Fruit fly (Drosophila melanogaster) whole organism, embryonic: ENCODE measurements around the gene CG13476.

Experiments used
- Aef1 ChIP-seq: fragments of 200-800 bp; sonication (Bioruptor generic); IDR thresholded peaks from 3 replicates; pipeline ENCODE4 v1.3.6; 2022; ENCODE audit warnings: missing biosample characterization, missing genetic modification characterization
- B-H1 ChIP-seq: fragments of 200-800 bp; sonication (Bioruptor generic); IDR thresholded peaks from 3 replicates; pipeline ENCODE4 v1.3.6; 2022; ENCODE audit warnings: missing biosample characterization, missing genetic modification characterization
- BtbVII ChIP-seq: fragments of 200-800 bp; sonication (Bioruptor generic); optimal IDR thresholded peaks from 3 replicates; lab custom pipeline; 2017; ENCODE audit warnings: missing biosample characterization, mild to moderate bottlenecking, missing genetic modification characterization
- CG11247 ChIP-seq: fragments of 200-800 bp; sonication (Bioruptor generic); IDR thresholded peaks from 2 replicates; pipeline ENCODE4 v1.3.6; 2022; ENCODE audit warnings: missing biosample characterization, missing genetic modification characterization
- CG12155 ChIP-seq: fragments of 200-800 bp; sonication (Bioruptor generic); optimal IDR thresholded peaks from 3 replicates; lab custom pipeline; 2016; ENCODE audit warnings: missing biosample characterization, missing genetic modification characterization
- CG13424 ChIP-seq: fragments of 200-800 bp; sonication (Bioruptor generic); optimal IDR thresholded peaks from 2 replicates; lab custom pipeline; 2019; ENCODE audit warnings: missing biosample characterization, mild to moderate bottlenecking, missing genetic modification characterization, moderate library complexity
- CG15073 ChIP-seq: fragments of 200-800 bp; sonication (Bioruptor generic); optimal IDR thresholded peaks from 2 replicates; lab custom pipeline; 2016; ENCODE audit warnings: missing biosample characterization, missing genetic modification characterization
- CG15601 ChIP-seq: fragments of 200-800 bp; sonication (Bioruptor generic); optimal IDR thresholded peaks from 3 replicates; lab custom pipeline; 2019; ENCODE audit warnings: missing biosample characterization, mild to moderate bottlenecking, missing genetic modification characterization, moderate library complexity
- CG31441 ChIP-seq: fragments of 200-800 bp; sonication (Bioruptor generic); IDR thresholded peaks from 2 replicates; pipeline ENCODE4 v1.3.6; 2022; ENCODE audit warnings: missing biosample characterization, missing genetic modification characterization
- CG3407 ChIP-seq: fragments of 200-800 bp; sonication (Bioruptor generic); optimal IDR thresholded peaks from 2 replicates; lab custom pipeline; 2018; ENCODE audit warnings: missing biosample characterization, mild to moderate bottlenecking, missing genetic modification characterization
- CG4707 ChIP-seq: fragments of 200-800 bp; sonication (Bioruptor generic); optimal IDR thresholded peaks from 2 replicates; lab custom pipeline; 2018; ENCODE audit warnings: missing biosample characterization, mild to moderate bottlenecking, missing genetic modification characterization, moderate library complexity
- CG5953 ChIP-seq: fragments of 200-800 bp; sonication (Bioruptor generic); IDR thresholded peaks from 2 replicates; pipeline ENCODE4 v1.3.6; 2022; ENCODE audit warnings: missing biosample characterization, missing genetic modification characterization
- CG6765 ChIP-seq: fragments of 200-800 bp; sonication (Bioruptor generic); optimal IDR thresholded peaks from 3 replicates; lab custom pipeline; 2017; ENCODE audit warnings: missing biosample characterization, mild to moderate bottlenecking, missing genetic modification characterization
- CG7745 ChIP-seq: fragments of 200-800 bp; sonication (Bioruptor generic); optimal IDR thresholded peaks from 2 replicates; lab custom pipeline; 2018; ENCODE audit warnings: missing biosample characterization, mild to moderate bottlenecking, missing genetic modification characterization, moderate library complexity
- CG8281 ChIP-seq: fragments of 200-800 bp; sonication (Bioruptor generic); optimal IDR thresholded peaks from 2 replicates; lab custom pipeline; 2018; ENCODE audit warnings: missing biosample characterization, mild to moderate bottlenecking, missing genetic modification characterization, moderate library complexity
- CG8290 ChIP-seq, 3 experiments: fragments of 200-800 bp; sonication (Bioruptor generic); optimal IDR thresholded peaks; 2 replicates each; lab custom pipeline; 2016 to 2019; ENCODE audit warnings: missing biosample characterization in 3 of 3, missing genetic modification characterization in 3 of 3, mild to moderate bottlenecking in 2 of 3, moderate library complexity in 1 of 3
- CG9437 ChIP-seq: fragments of 200-800 bp; sonication (Bioruptor generic); optimal IDR thresholded peaks from 2 replicates; lab custom pipeline; 2018; ENCODE audit warnings: missing biosample characterization, mild to moderate bottlenecking, missing genetic modification characterization
- D ChIP-seq, 2 experiments: fragments of 200-800 bp in 1 of 2; fragments of >200 bp in 1 of 2; sonication (Bioruptor generic) in 1 of 2; optimal IDR thresholded peaks; 2 replicates in 1 of 2; 3 replicates in 1 of 2; lab custom pipeline; 2017; ENCODE audit warnings: mild to moderate bottlenecking in 1 of 2, missing biosample characterization in 1 of 2, missing genetic modification characterization in 1 of 2, missing genetic modification reagents in 1 of 2
- Dek ChIP-seq: fragments of 200-800 bp; sonication (Bioruptor generic); optimal IDR thresholded peaks from 3 replicates; lab custom pipeline; 2019; ENCODE audit warnings: missing biosample characterization, mild to moderate bottlenecking, missing genetic modification characterization, moderate library complexity
- Ets97D ChIP-seq: fragments of 200-800 bp; sonication (Bioruptor generic); optimal IDR thresholded peaks from 3 replicates; lab custom pipeline; 2016; ENCODE audit warnings: missing biosample characterization, missing genetic modification characterization
- GATAe ChIP-seq: fragments of 200-800 bp; sonication (Bioruptor generic); conservative IDR thresholded peaks from 2 replicates; pipeline ENCODE4 v1.3.6; 2022; ENCODE audit warnings: missing biosample characterization, missing genetic modification characterization
- Hand ChIP-seq: fragments of 200-800 bp; sonication (Bioruptor generic); optimal IDR thresholded peaks from 2 replicates; lab custom pipeline; 2017; ENCODE audit warnings: mild to moderate bottlenecking, missing biosample characterization, missing genetic modification reagents, missing genetic modification characterization
- HmgD ChIP-seq: fragments of 200-800 bp; sonication (Bioruptor generic); optimal IDR thresholded peaks from 3 replicates; lab custom pipeline; 2016; ENCODE audit warnings: missing biosample characterization, missing genetic modification characterization
- HmgZ ChIP-seq: fragments of 200-800 bp; sonication (Bioruptor generic); optimal IDR thresholded peaks from 2 replicates; lab custom pipeline; 2018; ENCODE audit warnings: missing biosample characterization, mild to moderate bottlenecking, missing genetic modification characterization
- Meics ChIP-seq: fragments of 200-800 bp; sonication (Bioruptor generic); optimal IDR thresholded peaks from 2 replicates; lab custom pipeline; 2017; ENCODE audit warnings: missing biosample characterization, mild to moderate bottlenecking, missing genetic modification characterization
- Neu2 ChIP-seq: fragments of 200-800 bp; sonication (Bioruptor generic); optimal IDR thresholded peaks from 3 replicates; lab custom pipeline; 2016; ENCODE audit warnings: missing biosample characterization, missing genetic modification characterization, borderline replicate concordance
- NfI ChIP-seq: fragments of 200-800 bp; sonication (Bioruptor generic); optimal IDR thresholded peaks from 3 replicates; lab custom pipeline; 2018; ENCODE audit warnings: missing biosample characterization, mild to moderate bottlenecking, missing genetic modification characterization, moderate library complexity
- Rx ChIP-seq: fragments of 200-800 bp; sonication (Bioruptor generic); IDR thresholded peaks from 2 replicates; pipeline ENCODE4 v1.3.6; 2022; ENCODE audit warnings: missing biosample characterization, missing genetic modification characterization
- Sox102F ChIP-seq: fragments of 200-800 bp; sonication (Bioruptor generic); optimal IDR thresholded peaks from 2 replicates; lab custom pipeline; 2018; ENCODE audit warnings: missing biosample characterization, mild to moderate bottlenecking, missing genetic modification characterization, moderate library complexity
- amos ChIP-seq: fragments of 200-800 bp; sonication (Bioruptor generic); IDR thresholded peaks from 2 replicates; pipeline ENCODE4 v1.3.6; 2022; ENCODE audit warnings: missing biosample characterization, missing genetic modification characterization; ENCODE audit not compliant: partially characterized antibody
- ap ChIP-seq: fragments of 200-800 bp; sonication (Bioruptor generic); IDR thresholded peaks from 2 replicates; pipeline ENCODE4 v1.3.6; 2022; ENCODE audit warnings: missing biosample characterization, missing genetic modification characterization
- bsh ChIP-seq, 2 experiments: fragments of 200-800 bp; sonication (Bioruptor generic); optimal IDR thresholded peaks; 2 replicates each; lab custom pipeline; 2017 to 2018; ENCODE audit warnings: mild to moderate bottlenecking in 2 of 2, missing biosample characterization in 2 of 2, missing genetic modification characterization in 2 of 2, moderate library complexity in 1 of 2
- cad ChIP-seq: fragments of >200 bp; optimal IDR thresholded peaks from 2 replicates; lab custom pipeline; 2017; ENCODE audit warnings: missing biosample characterization, missing genetic modification characterization
- danr ChIP-seq: fragments of 200-800 bp; sonication (Bioruptor generic); IDR thresholded peaks from 2 replicates; pipeline ENCODE4 v1.3.6; 2022; ENCODE audit warnings: missing biosample characterization, missing genetic modification characterization
- eyg ChIP-seq: fragments of 200-800 bp; sonication (Bioruptor generic); optimal IDR thresholded peaks from 3 replicates; lab custom pipeline; 2016; ENCODE audit warnings: missing biosample characterization, missing genetic modification characterization
- fru ChIP-seq: fragments of >200 bp; optimal IDR thresholded peaks from 2 replicates; lab custom pipeline; 2017
- hkb ChIP-seq, 2 experiments: fragments of 200-800 bp in 1 of 2; fragments of >200 bp in 1 of 2; sonication (Bioruptor generic) in 1 of 2; IDR thresholded peaks in 1 of 2; optimal IDR thresholded peaks in 1 of 2; 2 replicates each; pipeline versions ENCODE4 v1.3.6 to Lab custom; 2017 to 2022; ENCODE audit warnings: missing biosample characterization in 1 of 2, missing genetic modification characterization in 1 of 2
- ind ChIP-seq: fragments of 200-800 bp; sonication (Bioruptor generic); optimal IDR thresholded peaks from 3 replicates; lab custom pipeline; 2016; ENCODE audit warnings: missing biosample characterization, missing genetic modification characterization
- jumu ChIP-seq: fragments of 200-800 bp; sonication (Bioruptor generic); optimal IDR thresholded peaks from 3 replicates; lab custom pipeline; 2016; ENCODE audit warnings: missing biosample characterization, missing genetic modification characterization
- lbe ChIP-seq: fragments of 200-800 bp; sonication (Bioruptor generic); optimal IDR thresholded peaks from 2 replicates; lab custom pipeline; 2016; ENCODE audit warnings: missing biosample characterization, mild to moderate bottlenecking, missing genetic modification characterization
- maf-S ChIP-seq: fragments of 200-800 bp; sonication (Bioruptor generic); optimal IDR thresholded peaks from 2 replicates; lab custom pipeline; 2016; ENCODE audit warnings: missing biosample characterization, missing genetic modification characterization
- nom ChIP-seq: fragments of 200-800 bp; sonication (Bioruptor generic); optimal IDR thresholded peaks from 2 replicates; lab custom pipeline; 2017; ENCODE audit warnings: missing biosample characterization, missing genetic modification characterization, mild to moderate bottlenecking, moderate library complexity, missing genetic modification reagents
- scrt ChIP-seq: fragments of 200-800 bp; sonication (Bioruptor generic); optimal IDR thresholded peaks from 2 replicates; lab custom pipeline; 2018; ENCODE audit warnings: missing biosample characterization, mild to moderate bottlenecking, missing genetic modification characterization, moderate library complexity
- sug ChIP-seq: fragments of 200-800 bp; optimal IDR thresholded peaks from 2 replicates; lab custom pipeline; 2019; ENCODE audit warnings: missing biosample characterization, mild to moderate bottlenecking, missing genetic modification characterization, moderate library complexity
- tio ChIP-seq: fragments of 200-800 bp; sonication (Bioruptor generic); optimal IDR thresholded peaks from 2 replicates; lab custom pipeline; 2017; ENCODE audit warnings: missing biosample characterization, missing genetic modification characterization, inconsistent platforms
- toy ChIP-seq: fragments of 200-800 bp; sonication (Bioruptor generic); IDR thresholded peaks from 2 replicates; pipeline ENCODE4 v1.3.6; 2022; ENCODE audit warnings: missing biosample characterization, missing genetic modification characterization
- usp ChIP-seq: fragments of >200 bp; optimal IDR thresholded peaks from 2 replicates; lab custom pipeline; 2017; ENCODE audit warnings: missing biosample characterization, missing genetic modification characterization
- vnd ChIP-seq: fragments of 200-800 bp; sonication (Bioruptor generic); IDR thresholded peaks from 3 replicates; pipeline ENCODE4 v1.3.6; 2022; ENCODE audit warnings: missing biosample characterization, missing genetic modification characterization; ENCODE audit not compliant: partially characterized antibody

CG13476 gene

DNA sequence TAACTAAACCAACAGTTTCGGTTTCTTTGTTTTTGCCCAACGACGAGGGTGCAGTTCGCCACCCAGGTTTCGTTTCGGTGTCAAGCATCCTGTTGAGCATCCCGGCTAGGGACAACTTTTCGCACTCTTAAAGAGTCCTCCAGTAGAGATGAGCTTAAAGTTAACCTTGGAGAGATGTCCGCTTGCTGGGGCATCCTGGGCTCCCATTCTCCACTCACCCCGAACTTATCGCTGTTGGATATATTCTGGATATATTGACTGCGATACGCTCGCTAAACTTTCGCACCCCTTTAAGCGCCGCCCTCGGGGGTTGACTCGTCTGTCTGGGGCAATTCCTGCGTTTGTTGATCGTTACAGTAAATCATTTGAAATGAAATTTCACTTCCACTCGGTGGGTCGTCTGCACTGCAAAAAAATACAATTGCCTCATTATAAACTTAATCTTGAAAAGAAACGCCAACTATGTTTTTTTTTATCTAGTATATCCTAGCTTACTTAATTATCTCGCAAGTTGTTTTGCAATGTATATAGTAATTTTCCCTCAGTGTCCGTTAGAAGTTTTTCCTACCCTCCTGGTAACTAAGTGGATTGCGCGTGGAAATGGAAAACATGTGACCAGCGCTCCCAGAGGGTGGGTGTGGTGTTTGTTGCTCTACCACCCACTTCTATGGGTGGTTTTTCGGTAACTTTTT is 43.6 kb upstream of the CG13476 start (continued):
- TF ChIP-seq CG15601 (tag; lab: Kevin White, UChicago) (peak; percentile 79), jumu (GFP tag; lab: Kevin White, UChicago) (peak; percentile 79), Neu2 (no peak), tio (GFP tag; lab: Kevin White, UChicago) (peak; percentile 69), CG5953 (GFP tag; lab: Robert Waterston, UW) (peak; percentile 64; the same call in 1 of the 2 replicates), amos (GFP tag; lab: Robert Waterston, UW) (no peak), toy (peak; percentile 56; the same call in 1 of the 2 replicates), maf-S (GFP tag; lab: Kevin White, UChicago) (peak; percentile 66), bsh (GFP tag; optimal IDR thresholded peaks at IDR 0.05; lab: Kevin White, UChicago) (peak in 1 of 2 experiments; percentile 88), ind (GFP tag; lab: Kevin White, UChicago) (peak; percentile 71), HmgD (GFP tag; lab: Kevin White, UChicago) (no peak), Hand (GFP tag; lab: Kevin White, UChicago) (peak; percentile 72), danr (GFP tag; lab: Robert Waterston, UW) (peak; percentile 71; the same call in 1 of the 2 replicates), eyg (GFP tag; lab: Kevin White, UChicago) (peak; percentile 73), lbe (no peak), Dek (tag; lab: Kevin White, UChicago) (peak; percentile 78), Rx (GFP tag; lab: Robert Waterston, UW) (peak; percentile 78), HmgZ (peak; percentile 76), CG7745 (tag; lab: Kevin White, UChicago) (peak; percentile 55), CG8281 (tag; lab: Kevin White, UChicago) (peak; percentile 45), ap (GFP tag; lab: Robert Waterston, UW) (peak; percentile 69), scrt (GFP tag; lab: Kevin White, UChicago) (peak; percentile 78), CG31441 (peak; percentile 86), CG15073 (GFP tag; lab: Kevin White, UChicago) (no peak), CG8290 (GFP tag; optimal IDR thresholded peaks at IDR 0.05; lab: Kevin White, UChicago) (peak; percentile 35), CG8290 (tag; optimal IDR thresholded peaks at IDR 0.05; lab: Kevin White, UChicago) (peak in 1 of 2 experiments; percentile 46), NfI (GFP tag; lab: Kevin White, UChicago) (peak; percentile 76), nom (GFP tag; lab: Kevin White, UChicago) (no peak), sug (tag; lab: Kevin White, UChicago) (peak; percentile 43), CG6765 (GFP tag; lab: Kevin White, UChicago) (peak; percentile 70), vnd (no peak), GATAe (GFP tag; lab: Robert Waterston, UW) (0 out of 2 replicates have a peak, but pooled peaks have one; percentile 43), CG4707 (GFP tag; lab: Kevin White, UChicago) (peak; percentile 26), Sox102F (GFP tag; lab: Kevin White, UChicago) (peak; percentile 83), fru (lab: Kevin White, UChicago) (no peak), Meics (GFP tag; lab: Kevin White, UChicago) (peak; percentile 83), CG13424 (peak; percentile 87), BtbVII (GFP tag; lab: Kevin White, UChicago) (peak; percentile 64), D (optimal IDR thresholded peaks at IDR 0.05; lab: Kevin White, UChicago) (no peak), D (GFP tag; optimal IDR thresholded peaks at IDR 0.05; lab: Kevin White, UChicago) (peak; percentile 71), Aef1 (GFP tag; lab: Robert Waterston, UW) (peak; percentile 76), B-H1 (peak; percentile 67), Ets97D (GFP tag; lab: Kevin White, UChicago) (peak; percentile 41), cad (no peak), usp (GFP tag; lab: Kevin White, UChicago) (no peak), CG12155 (GFP tag; lab: Kevin White, UChicago) (peak; percentile 51), hkb (optimal IDR thresholded peaks at IDR 0.05; lab: Kevin White, UChicago) (no peak), hkb (GFP tag; IDR thresholded peaks at IDR 0.05; lab: Robert Waterston, UW) (peak; percentile 91), CG3407 (peak; percentile 53), CG9437 (GFP tag; lab: Kevin White, UChicago) (peak; percentile 48), CG11247 (GFP tag; lab: Robert Waterston, UW) (peak; percentile 82)
